Worm (Caenorhabditis elegans) whole organism, midembryonic: ENCODE results near the gene math-9.

ENCODE experiments used
- flt-1 ChIP-seq: fragments of 200-800 bp; sonication (Bioruptor generic); IDR thresholded peaks from 2 replicates; pipeline ENCODE4 v1.3.6; 2022; ENCODE audit warnings: missing genetic modification characterization, missing compliant biosample characterization
- med-1 ChIP-seq: sonication (generic microtip); optimal IDR thresholded peaks from 2 replicates; lab custom pipeline; 2017; ENCODE audit warnings: missing genetic modification characterization, mild to moderate bottlenecking, missing compliant biosample characterization, antibody characterized with exemption, missing genetic modification reagents; ENCODE audit not compliant: insufficient read depth
- ref-1 ChIP-seq: fragments of 200-800 bp; sonication (Bioruptor generic); conservative IDR thresholded peaks from 2 replicates; pipeline ENCODE4 v1.3.6; 2022; ENCODE audit warnings: missing genetic modification reagents, missing genetic modification characterization, missing compliant biosample characterization
- tab-1 ChIP-seq: fragments of 200-800 bp; sonication (Bioruptor generic); IDR thresholded peaks from 2 replicates; pipeline ENCODE4 v1.3.6; 2022; ENCODE audit warnings: missing genetic modification characterization, missing compliant biosample characterization

DNA sequence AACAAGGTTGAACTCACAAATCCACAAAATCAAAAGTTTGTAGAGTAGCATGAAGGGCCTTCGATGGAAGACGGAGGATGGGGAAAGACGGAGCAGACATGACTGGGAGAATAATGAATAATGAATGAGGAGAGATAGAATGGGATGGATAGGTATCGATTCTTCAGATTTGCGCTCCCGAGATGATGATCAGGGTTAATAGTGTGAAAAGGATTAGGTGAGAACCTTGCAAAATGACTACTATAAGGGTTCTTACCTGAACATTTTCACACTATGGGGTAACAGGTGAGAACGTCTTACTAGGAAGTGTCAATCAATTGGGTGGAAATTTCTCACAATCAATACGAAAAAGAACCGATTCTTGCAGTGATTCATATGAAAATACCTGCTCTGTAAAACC is 40.3 kb downstream of the math-9 start, which contains the start of gene fbxb-96:
- TF ChIP-seq flt-1 (GFP tag; lab: Robert Waterston, UW) (no peak), med-1 (no peak), tab-1 (no peak), ref-1 (GFP tag; lab: Robert Waterston, UW) (no peak)
